Worm (Caenorhabditis elegans): ENCODE results near the gene his-37.

his-37 gene

DNA sequence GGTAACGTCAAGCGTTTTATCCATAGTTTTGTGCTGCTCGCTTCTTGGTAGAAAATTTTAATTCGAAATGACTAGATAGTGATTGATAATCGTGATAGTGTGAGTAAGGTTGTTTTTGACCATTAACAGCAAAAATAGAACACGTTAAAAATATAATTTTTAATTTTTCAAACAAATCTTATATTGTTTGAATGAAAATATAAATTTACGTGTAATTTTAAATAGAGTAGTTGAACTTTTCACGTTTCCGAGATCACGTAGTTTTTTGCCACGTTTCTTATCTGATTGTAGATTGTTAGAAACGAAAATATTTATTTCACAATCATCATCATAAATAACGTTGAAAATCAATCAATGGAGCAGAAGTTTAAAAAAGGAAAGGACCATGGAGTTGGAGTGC, 15.4 kb upstream of the his-37 start, which contains the start of the genes C50F4.10 and pfk-1.2:
C50F4.10 (minus strand) TSS at position 101 of the 400 bp plus-strand sequence.
pfk-1.2 (plus strand) TSS at position 325 of the 400 bp plus-strand sequence.
- TF ChIP-seq lim-6 (tag; optimal IDR thresholded peaks at IDR 0.05), result no peak
- no peak for TF ChIP-seq nfya-1 (tag; optimal IDR thresholded peaks at IDR 0.05)
- no peak for TF ChIP-seq fkh-10 (GFP tag; optimal IDR thresholded peaks at IDR 0.05)
- no peak for TF ChIP-seq ets-4 (tag; optimal IDR thresholded peaks at IDR 0.05)
- TF ChIP-seq ceh-9 (tag; optimal IDR thresholded peaks at IDR 0.05), result no peak
- TF ChIP-seq ceh-14 (tag; optimal IDR thresholded peaks at IDR 0.05), result no peak
- no peak for TF ChIP-seq gmeb-2 (tag; optimal IDR thresholded peaks at IDR 0.05)
- no peak for TF ChIP-seq elt-4 (tag; optimal IDR thresholded peaks at IDR 0.05)
- no peak for TF ChIP-seq zip-5 (tag; optimal IDR thresholded peaks at IDR 0.05)
- no peak for TF ChIP-seq ama-1 (optimal IDR thresholded peaks at IDR 0.05)

DNA sequence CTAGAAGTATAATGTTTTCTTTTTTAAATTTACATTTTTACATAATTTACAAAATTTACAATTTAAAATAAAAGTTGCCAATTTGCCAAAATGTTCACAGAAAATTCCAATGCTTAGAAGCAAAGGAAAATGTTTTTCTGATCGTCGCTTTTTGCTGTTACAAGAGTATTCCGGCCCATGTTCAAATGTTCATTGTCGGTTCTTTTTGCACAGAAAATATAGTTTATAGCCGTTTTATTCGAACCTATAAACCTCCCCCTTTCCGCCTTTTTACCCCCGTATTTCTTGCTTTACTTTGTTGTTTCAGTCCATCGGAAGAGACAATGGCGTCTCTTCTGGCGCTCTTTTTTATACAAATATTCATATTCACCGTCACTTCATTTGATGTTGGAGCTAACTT, 12.3 kb upstream of the his-37 start, which contains the start of gene tag-329:
tag-329 (plus strand) TSS at position 301 of the 400 bp plus-strand sequence.
- TF ChIP-seq tbx-2 (tag; optimal IDR thresholded peaks at IDR 0.05) (no peak), eyg-1 (tag; optimal IDR thresholded peaks at IDR 0.05) (no peak), syd-9 (tag; optimal IDR thresholded peaks at IDR 0.05) (no peak), hlh-6 (tag; optimal IDR thresholded peaks at IDR 0.05) (no peak), ceh-18 (tag; optimal IDR thresholded peaks at IDR 0.05) (no peak), dmd-4 (tag; optimal IDR thresholded peaks at IDR 0.05; ENCODE audit: borderline replicate concordance) (no peak), unc-86 (tag; optimal IDR thresholded peaks at IDR 0.05) (no peak), K02D7.2 (tag; optimal IDR thresholded peaks at IDR 0.05) (no peak), pax-1 (tag; optimal IDR thresholded peaks at IDR 0.05) (no peak), lim-6 (tag; optimal IDR thresholded peaks at IDR 0.05) (no peak), fkh-10 (GFP tag; optimal IDR thresholded peaks at IDR 0.05) (no peak), pha-4 (tag; optimal IDR thresholded peaks at IDR 0.05) (no peak)

- TF ChIP-seq unc-55 (GFP tag; optimal IDR thresholded peaks at IDR 0.05) (no peak), ceh-31 (tag; optimal IDR thresholded peaks at IDR 0.05) (peak; percentile 56), odd-2 (tag; optimal IDR thresholded peaks at IDR 0.05) (no peak), C08G9.2 (tag; optimal IDR thresholded peaks at IDR 0.05) (peak; percentile 73), rnt-1 (tag; optimal IDR thresholded peaks at IDR 0.05) (no peak), ceh-2 (tag; optimal IDR thresholded peaks at IDR 0.05) (peak; percentile 46), tbx-7 (tag; optimal IDR thresholded peaks at IDR 0.05) (peak; percentile 23), eyg-1 (tag; optimal IDR thresholded peaks at IDR 0.05) (no peak), hlh-8 (tag; optimal IDR thresholded peaks at IDR 0.05) (peak; percentile 22), ets-4 (tag; optimal IDR thresholded peaks at IDR 0.05) (peak; percentile 47), tbx-2 (tag; optimal IDR thresholded peaks at IDR 0.05) (peak; percentile 51)
Observed at ce11 chrV:9536505-9536904, 10.4 kb upstream of the his-37 start, which contains the start of gene C50F4.4. Gene C50F4.4, plus strand, starts transcription at chrV:9536771.

DNA sequence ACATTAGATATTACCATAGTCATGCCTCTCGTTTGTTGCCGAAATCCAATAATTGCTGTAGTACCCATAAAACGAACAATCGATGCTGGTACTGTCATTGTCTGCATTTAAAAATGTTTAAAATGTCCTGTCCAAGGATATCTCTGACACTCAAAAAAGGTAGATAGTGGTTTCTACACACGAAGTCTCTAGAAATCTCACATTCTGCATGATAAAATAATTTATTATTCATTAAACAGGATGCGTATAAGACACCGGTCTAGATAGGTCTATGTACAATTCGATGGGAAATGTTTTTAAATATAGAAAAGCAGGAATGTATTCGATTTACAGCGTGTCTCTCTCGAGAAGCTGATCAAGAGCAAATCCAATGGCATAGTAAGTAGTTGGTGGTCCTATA, 7.3 kb upstream of the his-37 start, which contains the start of gene C50F4.12:
C50F4.12 (minus strand) TSS at position 101 of the 400 bp plus-strand sequence.
- TF ChIP-seq F13H6.1 (tag; optimal IDR thresholded peaks at IDR 0.05) (no peak), ama-1 (optimal IDR thresholded peaks at IDR 0.05) (no peak), gmeb-2 (tag; optimal IDR thresholded peaks at IDR 0.05) (no peak), mec-3 (tag; optimal IDR thresholded peaks at IDR 0.05; ENCODE audit: borderline replicate concordance) (no peak), unc-3 (GFP tag; conservative IDR thresholded peaks at IDR 0.05) (no peak), unc-3 (tag; optimal IDR thresholded peaks at IDR 0.05) (no peak), sox-2 (GFP tag; IDR thresholded peaks at IDR 0.05) (no peak), npax-4 (tag; optimal IDR thresholded peaks at IDR 0.05) (no peak), ref-2 (tag; optimal IDR thresholded peaks at IDR 0.05) (no peak), nhr-232 (tag; optimal IDR thresholded peaks at IDR 0.05) (no peak), eyg-1 (tag; optimal IDR thresholded peaks at IDR 0.05) (no peak)

ce11 chrV:9541506-9541905, 5.4 kb upstream of the his-37 start, which contains the start of gene C50F4.16:
Gene C50F4.16, minus strand, starts transcription at chrV:9541606.
- no peak for TF ChIP-seq odd-2 (tag; optimal IDR thresholded peaks at IDR 0.05)
- no peak for TF ChIP-seq F13H6.1 (tag; optimal IDR thresholded peaks at IDR 0.05)
- no peak for TF ChIP-seq gmeb-2 (tag; optimal IDR thresholded peaks at IDR 0.05)
- TF ChIP-seq unc-86 (tag; optimal IDR thresholded peaks at IDR 0.05), result no peak
- TF ChIP-seq ceh-31 (tag; optimal IDR thresholded peaks at IDR 0.05), result no peak

Data from whole organism, late embryonic.